Fruit fly (Drosophila melanogaster) whole organism, embryonic: ENCODE data around the gene Larp7.
A peak's percentile ranks its signal among the peaks of the same experiment; 100 is the strongest.

Experiments used
- BtbVII ChIP-seq: fragments of 200-800 bp; sonication (Bioruptor generic); optimal IDR thresholded peaks from 3 replicates; lab custom pipeline; 2017; ENCODE audit warnings: missing biosample characterization, mild to moderate bottlenecking, missing genetic modification characterization
- CG10209 ChIP-seq: fragments of 200-800 bp; sonication (Bioruptor generic); optimal IDR thresholded peaks from 3 replicates; lab custom pipeline; 2017; ENCODE audit warnings: missing biosample characterization, mild to moderate bottlenecking, missing genetic modification characterization, missing genetic modification reagents
- CG1024 ChIP-seq: fragments of 200-800 bp; sonication (Bioruptor generic); IDR thresholded peaks from 2 replicates; pipeline ENCODE4 v1.3.6; 2022; ENCODE audit warnings: missing biosample characterization, missing genetic modification characterization
- CG10321 ChIP-seq: fragments of 200-800 bp; sonication (Bioruptor generic); IDR thresholded peaks from 2 replicates; pipeline ENCODE4 v1.3.6; 2022; ENCODE audit warnings: missing biosample characterization, missing genetic modification characterization
- CG10462 ChIP-seq: fragments of 200-800 bp; sonication (Bioruptor generic); optimal IDR thresholded peaks from 2 replicates; lab custom pipeline; 2016; ENCODE audit warnings: missing biosample characterization, missing genetic modification characterization
- CG10959 ChIP-seq: fragments of 200-800 bp; sonication (Bioruptor generic); IDR thresholded peaks from 2 replicates; pipeline ENCODE4 v1.3.6; 2022; ENCODE audit warnings: missing biosample characterization, missing genetic modification characterization
- CG11723 ChIP-seq: fragments of 200-800 bp; sonication (Bioruptor generic); optimal IDR thresholded peaks from 2 replicates; lab custom pipeline; 2017; ENCODE audit warnings: missing biosample characterization, mild to moderate bottlenecking, missing genetic modification characterization
- CG13296 ChIP-seq: fragments of 200-800 bp; sonication (Bioruptor generic); optimal IDR thresholded peaks from 3 replicates; lab custom pipeline; 2018; ENCODE audit warnings: missing biosample characterization, mild to moderate bottlenecking, missing genetic modification characterization
- CG14710 ChIP-seq: fragments of 200-800 bp; sonication (Bioruptor generic); optimal IDR thresholded peaks from 3 replicates; lab custom pipeline; 2019; ENCODE audit warnings: missing biosample characterization, mild to moderate bottlenecking, missing genetic modification characterization, moderate library complexity
- CG15514 ChIP-seq: fragments of 200-800 bp; sonication (Bioruptor generic); optimal IDR thresholded peaks from 3 replicates; lab custom pipeline; 2017; ENCODE audit warnings: missing biosample characterization, missing genetic modification characterization, mild to moderate bottlenecking, moderate library complexity, missing genetic modification reagents
- CG1603 ChIP-seq: fragments of 200-800 bp; sonication (Bioruptor generic); optimal IDR thresholded peaks from 2 replicates; lab custom pipeline; 2019; ENCODE audit warnings: missing biosample characterization, mild to moderate bottlenecking, missing genetic modification characterization, moderate library complexity
- CG17568 ChIP-seq: fragments of 200-800 bp; sonication (Bioruptor generic); optimal IDR thresholded peaks from 2 replicates; lab custom pipeline; 2018; ENCODE audit warnings: missing biosample characterization, mild to moderate bottlenecking, missing genetic modification characterization, moderate library complexity
- CG18262 ChIP-seq: fragments of 200-800 bp; optimal IDR thresholded peaks from 3 replicates; lab custom pipeline; 2019; ENCODE audit warnings: missing biosample characterization, mild to moderate bottlenecking, missing genetic modification characterization, moderate library complexity
- CG2116 ChIP-seq: fragments of 200-800 bp; sonication (Bioruptor generic); optimal IDR thresholded peaks from 3 replicates; lab custom pipeline; 2018; ENCODE audit warnings: missing biosample characterization, mild to moderate bottlenecking, missing genetic modification characterization
- CG2202 ChIP-seq: fragments of 200-800 bp; sonication (Bioruptor generic); optimal IDR thresholded peaks from 2 replicates; lab custom pipeline; 2018; ENCODE audit warnings: missing biosample characterization, mild to moderate bottlenecking, missing genetic modification characterization
- CG2678 ChIP-seq: fragments of 200-800 bp; sonication (Bioruptor generic); optimal IDR thresholded peaks from 3 replicates; lab custom pipeline; 2019; ENCODE audit warnings: missing biosample characterization, mild to moderate bottlenecking, missing genetic modification characterization, moderate library complexity
- CG2875 ChIP-seq: fragments of 200-800 bp; sonication (Bioruptor generic); optimal IDR thresholded peaks from 2 replicates; lab custom pipeline; 2017; ENCODE audit warnings: missing biosample characterization, mild to moderate bottlenecking, missing genetic modification characterization, missing genetic modification reagents
- CG31224 ChIP-seq: fragments of 200-800 bp; sonication (Bioruptor generic); IDR thresholded peaks from 2 replicates; pipeline ENCODE4 v1.3.6; 2022; ENCODE audit warnings: missing biosample characterization, missing genetic modification characterization
- CG34224 ChIP-seq: fragments of 200-800 bp; sonication (Bioruptor generic); IDR thresholded peaks from 3 replicates; pipeline ENCODE4 v1.3.6; 2022; ENCODE audit warnings: missing biosample characterization, missing genetic modification characterization; ENCODE audit not compliant: partially characterized antibody
- CG34376 ChIP-seq: fragments of 200-800 bp; sonication (Bioruptor generic); optimal IDR thresholded peaks from 2 replicates; lab custom pipeline; 2018; ENCODE audit warnings: missing biosample characterization, mild to moderate bottlenecking, missing genetic modification characterization
- CG3726 ChIP-seq: fragments of 200-800 bp; sonication (Bioruptor generic); IDR thresholded peaks from 3 replicates; pipeline ENCODE4, ENCODE4 v1.3.6; 2022; ENCODE audit warnings: missing biosample characterization, missing genetic modification characterization
- CG6689 ChIP-seq: fragments of 200-800 bp; sonication (Bioruptor generic); IDR thresholded peaks from 2 replicates; pipeline ENCODE4 v1.3.6; 2022; ENCODE audit warnings: missing biosample characterization, missing genetic modification characterization
- CG6791 ChIP-seq: fragments of 200-800 bp; sonication (Bioruptor generic); IDR thresholded peaks from 3 replicates; pipeline ENCODE4 v1.3.6; 2022; ENCODE audit warnings: missing biosample characterization, missing genetic modification characterization; ENCODE audit not compliant: partially characterized antibody
- CG8290 ChIP-seq, 3 experiments: fragments of 200-800 bp; sonication (Bioruptor generic); optimal IDR thresholded peaks; 2 replicates each; lab custom pipeline; 2016 to 2019; ENCODE audit warnings: missing biosample characterization in 3 of 3, missing genetic modification characterization in 3 of 3, mild to moderate bottlenecking in 2 of 3, moderate library complexity in 1 of 3
- CrebB ChIP-seq: fragments of 200-800 bp; sonication (Bioruptor generic); optimal IDR thresholded peaks from 3 replicates; lab custom pipeline; 2018; ENCODE audit warnings: missing biosample characterization, mild to moderate bottlenecking, missing genetic modification characterization
- Dip2 ChIP-seq: fragments of 200-800 bp; sonication (Bioruptor generic); IDR thresholded peaks from 2 replicates; pipeline ENCODE4 v1.3.6; 2022; ENCODE audit warnings: missing biosample characterization, missing genetic modification characterization
- Dref ChIP-seq: fragments of 200-800 bp; sonication (Bioruptor generic); IDR thresholded peaks from 2 replicates; pipeline ENCODE4 v1.3.6; 2022; ENCODE audit warnings: missing biosample characterization, missing genetic modification characterization
- Drgx ChIP-seq: fragments of 200-800 bp; sonication (Bioruptor generic); IDR thresholded peaks from 2 replicates; pipeline ENCODE4 v1.3.6; 2022; ENCODE audit warnings: missing biosample characterization, missing genetic modification characterization
- Ets65A ChIP-seq: fragments of 200-800 bp; sonication (Bioruptor generic); peaks from one replicate; lab custom pipeline; 2016; ENCODE audit warnings: missing biosample characterization, missing genetic modification characterization
- GATAe ChIP-seq: fragments of 200-800 bp; sonication (Bioruptor generic); conservative IDR thresholded peaks from 2 replicates; pipeline ENCODE4 v1.3.6; 2022; ENCODE audit warnings: missing biosample characterization, missing genetic modification characterization
- Neu2 ChIP-seq: fragments of 200-800 bp; sonication (Bioruptor generic); optimal IDR thresholded peaks from 3 replicates; lab custom pipeline; 2016; ENCODE audit warnings: missing biosample characterization, missing genetic modification characterization, borderline replicate concordance
- NfI ChIP-seq: fragments of 200-800 bp; sonication (Bioruptor generic); optimal IDR thresholded peaks from 3 replicates; lab custom pipeline; 2018; ENCODE audit warnings: missing biosample characterization, mild to moderate bottlenecking, missing genetic modification characterization, moderate library complexity
- aop ChIP-seq: fragments of 200-800 bp; sonication (Bioruptor generic); IDR thresholded peaks from 2 replicates; pipeline ENCODE4 v1.3.6; 2022; ENCODE audit warnings: missing biosample characterization, missing genetic modification characterization
- ci ChIP-seq: fragments of 200-800 bp; sonication (Bioruptor generic); IDR thresholded peaks from 3 replicates; pipeline ENCODE4 v1.3.6; 2022; ENCODE audit warnings: missing biosample characterization, missing genetic modification characterization
- crc ChIP-seq: fragments of 200-800 bp; sonication (Bioruptor generic); optimal IDR thresholded peaks from 2 replicates; lab custom pipeline; 2016; ENCODE audit warnings: missing biosample characterization, missing genetic modification characterization
- fu2 ChIP-seq: fragments of 200-800 bp; sonication (Bioruptor generic); optimal IDR thresholded peaks from 2 replicates; lab custom pipeline; 2016; ENCODE audit warnings: missing biosample characterization, missing genetic modification characterization
- gfzf ChIP-seq: fragments of 200-800 bp; sonication (Bioruptor generic); optimal IDR thresholded peaks from 2 replicates; lab custom pipeline; 2016; ENCODE audit warnings: missing biosample characterization, mild to moderate bottlenecking, missing genetic modification characterization, moderate library complexity
- hkb ChIP-seq, 2 experiments: fragments of 200-800 bp in 1 of 2; fragments of >200 bp in 1 of 2; sonication (Bioruptor generic) in 1 of 2; IDR thresholded peaks in 1 of 2; optimal IDR thresholded peaks in 1 of 2; 2 replicates each; pipeline versions ENCODE4 v1.3.6 to Lab custom; 2017 to 2022; ENCODE audit warnings: missing biosample characterization in 1 of 2, missing genetic modification characterization in 1 of 2
- inv ChIP-seq: fragments of 200-800 bp; sonication (Bioruptor generic); IDR thresholded peaks from 2 replicates; pipeline ENCODE4 v1.3.6; 2022; ENCODE audit warnings: missing biosample characterization, missing genetic modification characterization; ENCODE audit not compliant: partially characterized antibody
- jigr1 ChIP-seq: fragments of 200-800 bp; sonication (Bioruptor generic); IDR thresholded peaks from 3 replicates; pipeline ENCODE4 v1.3.6; 2022; ENCODE audit warnings: missing biosample characterization, missing genetic modification characterization
- pb ChIP-seq: fragments of 200-800 bp; sonication (Bioruptor generic); optimal IDR thresholded peaks from 3 replicates; lab custom pipeline; 2016; ENCODE audit warnings: missing biosample characterization, missing genetic modification characterization
- pita ChIP-seq: fragments of 200-800 bp; sonication (Bioruptor generic); optimal IDR thresholded peaks from 2 replicates; lab custom pipeline; 2017; ENCODE audit warnings: missing biosample characterization, mild to moderate bottlenecking, missing genetic modification characterization
- pnt ChIP-seq: fragments of 200-800 bp; sonication (Bioruptor generic); optimal IDR thresholded peaks from 3 replicates; lab custom pipeline; 2016; ENCODE audit warnings: missing biosample characterization, missing genetic modification characterization
- sens-2 ChIP-seq: fragments of 200-800 bp; sonication (Bioruptor generic); IDR thresholded peaks from 2 replicates; pipeline ENCODE4 v1.3.6; 2022; ENCODE audit warnings: missing biosample characterization, missing genetic modification characterization
- sisA ChIP-seq: fragments of 200-800 bp; sonication (Bioruptor generic); IDR thresholded peaks from 2 replicates; pipeline ENCODE4 v1.3.6; 2022; ENCODE audit warnings: missing biosample characterization, missing genetic modification characterization
- sna ChIP-seq: fragments of 200-800 bp; sonication (Bioruptor generic); IDR thresholded peaks from 2 replicates; pipeline ENCODE4 v1.3.6; 2022; ENCODE audit warnings: missing biosample characterization, missing genetic modification characterization; ENCODE audit not compliant: partially characterized antibody
- usp ChIP-seq: fragments of >200 bp; optimal IDR thresholded peaks from 2 replicates; lab custom pipeline; 2017; ENCODE audit warnings: missing biosample characterization, missing genetic modification characterization
- zen2 ChIP-seq: fragments of 200-800 bp; sonication (Bioruptor generic); IDR thresholded peaks from 3 replicates; pipeline ENCODE4 v1.3.6; 2022; ENCODE audit warnings: missing biosample characterization, missing genetic modification characterization; ENCODE audit not compliant: partially characterized antibody
- zf30C ChIP-seq: fragments of 200-800 bp; sonication (Bioruptor generic); optimal IDR thresholded peaks from 3 replicates; lab custom pipeline; 2018; ENCODE audit warnings: missing biosample characterization, mild to moderate bottlenecking, missing genetic modification characterization

Gene Larp7

dm6 chrX:9196362-9196761 lies 47.3 kb upstream of the Larp7 start, which contains the start of gene CG12118 (continued):
- TF ChIP-seq CG17568 (GFP tag; lab: Kevin White, UChicago) = no peak
- TF ChIP-seq gfzf (GFP tag; lab: Kevin White, UChicago) = no peak
- TF ChIP-seq CG8290 (GFP tag; optimal IDR thresholded peaks at IDR 0.05; lab: Kevin White, UChicago) = peak; percentile 78
- peak; percentile 42 to 43 for TF ChIP-seq CG8290 (tag; optimal IDR thresholded peaks at IDR 0.05; lab: Kevin White, UChicago)
- peak; percentile 62 for TF ChIP-seq Drgx (GFP tag; lab: Robert Waterston, UW)
- TF ChIP-seq crc = no peak
- peak; percentile 18 for TF ChIP-seq Ets65A (GFP tag; lab: Kevin White, UChicago)
- TF ChIP-seq sens-2 (GFP tag; lab: Robert Waterston, UW) = 0 out of 2 replicates have a peak, but pooled peaks have one; percentile 46
- peak; percentile 79 for TF ChIP-seq CG31224 (GFP tag; lab: Robert Waterston, UW)
- TF ChIP-seq CG2202 = peak; percentile 39
- peak; percentile 36 for TF ChIP-seq BtbVII
- TF ChIP-seq CG2678 (tag; lab: Kevin White, UChicago) = peak; percentile 81
- TF ChIP-seq CG2116 = peak; percentile 88
- peak; percentile 91 for TF ChIP-seq CG34224
- no peak for TF ChIP-seq zf30C (GFP tag; lab: Kevin White, UChicago)
- TF ChIP-seq Neu2 (GFP tag; lab: Kevin White, UChicago) = no peak
- TF ChIP-seq CG1603 (tag; lab: Kevin White, UChicago) = peak; percentile 35
- TF ChIP-seq Dref (GFP tag; lab: Robert Waterston, UW) = peak; percentile 63
- TF ChIP-seq CG18262 = peak; percentile 76
- TF ChIP-seq GATAe (GFP tag; lab: Robert Waterston, UW) = no peak; the same call in 1 of the 2 replicates
- peak; percentile 69; the same call in 1 of the 3 replicates for TF ChIP-seq zen2 (GFP tag; lab: Robert Waterston, UW)
- peak; percentile 80 for TF ChIP-seq CG6689 (GFP tag; lab: Robert Waterston, UW)
- TF ChIP-seq CG2875 (GFP tag; lab: Kevin White, UChicago) = peak; percentile 44
- TF ChIP-seq CG14710 = peak; percentile 88
- TF ChIP-seq CG34376 (GFP tag; lab: Kevin White, UChicago) = peak; percentile 27
- peak; percentile 56; the same call in 1 of the 2 replicates for TF ChIP-seq CG10321 (GFP tag; lab: Robert Waterston, UW)
- peak; percentile 88 for TF ChIP-seq CG15514
- peak; percentile 90 for TF ChIP-seq ci
- TF ChIP-seq sna (GFP tag; lab: Robert Waterston, UW) = peak; percentile 95
- no peak for TF ChIP-seq pita (GFP tag; lab: Kevin White, UChicago)
- peak; percentile 70 for TF ChIP-seq CG1024 (GFP tag; lab: Robert Waterston, UW)
- TF ChIP-seq CG6791 = peak; percentile 82
- peak; percentile 72 for TF ChIP-seq CG10462
- TF ChIP-seq pnt (GFP tag; lab: Kevin White, UChicago) = no peak
- no peak for TF ChIP-seq pb
- TF ChIP-seq CrebB (tag; lab: Kevin White, UChicago) = no peak
- TF ChIP-seq CG3726 (GFP tag; lab: Robert Waterston, UW) = peak; percentile 5; the same call in 1 of the 3 replicates
- peak; percentile 71 for TF ChIP-seq CG13296 (GFP tag; lab: Kevin White, UChicago)
- TF ChIP-seq jigr1 (GFP tag; lab: Robert Waterston, UW) = no peak
- no peak for TF ChIP-seq Dip2 (GFP tag; lab: Robert Waterston, UW)
- TF ChIP-seq aop (GFP tag; lab: Robert Waterston, UW) = no peak
- no peak for TF ChIP-seq hkb (optimal IDR thresholded peaks at IDR 0.05; lab: Kevin White, UChicago)
- peak; percentile 83 for TF ChIP-seq hkb (GFP tag; IDR thresholded peaks at IDR 0.05; lab: Robert Waterston, UW)
- TF ChIP-seq NfI (GFP tag; lab: Kevin White, UChicago) = peak; percentile 62
- peak; percentile 80 for TF ChIP-seq CG10209
- no peak for TF ChIP-seq usp (GFP tag; lab: Kevin White, UChicago)
- TF ChIP-seq sisA (GFP tag; lab: Robert Waterston, UW) = peak; percentile 70
- TF ChIP-seq fu2 = no peak
- TF ChIP-seq CG11723 = peak; percentile 32
- TF ChIP-seq inv (GFP tag; lab: Robert Waterston, UW) = peak; percentile 73
- TF ChIP-seq CG10959 (GFP tag; lab: Robert Waterston, UW) = peak; percentile 63
